Fruit fly (Drosophila melanogaster): Measurements from ENCODE around the gene Dmtn.

Dmtn gene

DNA sequence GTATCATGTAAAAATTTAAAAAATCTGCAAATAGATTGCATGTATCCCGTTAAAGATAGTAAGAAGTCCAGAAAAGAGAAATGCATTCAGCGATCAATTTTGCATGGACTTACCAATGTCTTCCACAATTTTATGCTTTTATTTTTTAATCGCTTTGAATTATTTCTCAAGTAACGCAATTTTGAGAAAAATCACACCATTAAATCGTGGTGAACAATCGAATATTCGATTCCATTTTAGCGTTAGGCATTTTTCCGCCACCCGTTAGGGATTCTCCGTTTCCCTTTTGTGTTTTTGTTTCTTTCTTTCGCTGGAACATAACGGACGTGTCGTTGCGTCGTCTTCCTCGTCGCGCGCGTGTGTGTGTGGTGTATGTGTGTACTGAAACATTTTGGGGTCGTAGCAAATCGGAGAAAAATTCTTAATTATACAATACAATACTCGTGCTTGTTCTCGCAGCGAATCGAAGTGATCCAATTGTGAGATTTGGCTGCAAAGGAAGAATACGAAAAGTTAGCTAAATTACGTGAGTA is 937 bp upstream of the Dmtn start, which contains the start of gene gpp:
gpp (plus strand) TSS at position 290 of the 533 bp plus-strand sequence.
- peak in 1 of 2 experiments; percentile 5 for TF ChIP-seq CTCF (optimal IDR thresholded peaks at IDR 0.05)
- no peak for TF ChIP-seq CG8478 (optimal IDR thresholded peaks at IDR 0.05)

- TF ChIP-seq CTCF (optimal IDR thresholded peaks at IDR 0.05) (no peak), CG8478 (optimal IDR thresholded peaks at IDR 0.05) (no peak)
These were observed 456 bp downstream of the Dmtn start for dm6 chr3R:6405239-6405638.

DNA sequence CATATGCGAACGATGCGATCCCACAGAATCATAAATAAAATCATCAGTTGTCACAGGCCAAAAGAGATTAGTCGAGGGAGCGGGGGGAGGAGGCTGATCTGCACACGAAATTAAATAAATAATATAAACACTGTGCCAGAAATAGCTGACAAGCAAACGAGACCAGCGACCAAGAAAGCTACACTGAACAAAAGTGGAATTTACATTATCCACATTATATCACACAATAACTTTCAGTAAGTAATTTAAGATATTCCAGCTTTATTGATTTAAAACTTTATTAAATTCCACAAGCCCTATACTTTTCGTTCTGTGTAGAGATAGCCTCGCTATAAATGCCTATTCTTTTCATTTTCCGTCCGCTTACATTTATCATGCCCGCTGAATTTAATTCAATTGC is 1.5 kb downstream of the Dmtn start:
- TF ChIP-seq CG8478 (optimal IDR thresholded peaks at IDR 0.05) = no peak
- TF ChIP-seq CTCF (optimal IDR thresholded peaks at IDR 0.05) = no peak

DNA sequence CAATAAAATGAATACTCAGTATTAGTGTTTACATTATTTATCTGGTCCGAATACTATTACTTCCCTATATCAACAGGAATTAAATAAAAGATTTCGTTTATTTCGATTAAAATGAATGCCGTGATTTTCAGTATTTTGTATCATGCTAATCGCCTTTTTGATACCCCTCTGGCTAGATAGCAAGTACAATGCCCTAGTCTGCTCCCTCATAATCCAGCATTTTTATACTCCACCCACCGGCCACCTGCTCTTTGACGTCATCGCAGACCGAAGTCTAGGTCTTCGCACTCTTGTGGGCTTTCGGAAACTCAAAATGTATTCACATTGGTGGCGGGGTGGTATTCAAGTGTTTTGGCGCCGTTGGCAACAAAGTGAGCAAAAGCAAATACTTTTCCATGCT is 2.0 kb downstream of the Dmtn start:
- TF ChIP-seq CTCF (optimal IDR thresholded peaks at IDR 0.05) (no peak), CG8478 (optimal IDR thresholded peaks at IDR 0.05) (no peak)

DNA sequence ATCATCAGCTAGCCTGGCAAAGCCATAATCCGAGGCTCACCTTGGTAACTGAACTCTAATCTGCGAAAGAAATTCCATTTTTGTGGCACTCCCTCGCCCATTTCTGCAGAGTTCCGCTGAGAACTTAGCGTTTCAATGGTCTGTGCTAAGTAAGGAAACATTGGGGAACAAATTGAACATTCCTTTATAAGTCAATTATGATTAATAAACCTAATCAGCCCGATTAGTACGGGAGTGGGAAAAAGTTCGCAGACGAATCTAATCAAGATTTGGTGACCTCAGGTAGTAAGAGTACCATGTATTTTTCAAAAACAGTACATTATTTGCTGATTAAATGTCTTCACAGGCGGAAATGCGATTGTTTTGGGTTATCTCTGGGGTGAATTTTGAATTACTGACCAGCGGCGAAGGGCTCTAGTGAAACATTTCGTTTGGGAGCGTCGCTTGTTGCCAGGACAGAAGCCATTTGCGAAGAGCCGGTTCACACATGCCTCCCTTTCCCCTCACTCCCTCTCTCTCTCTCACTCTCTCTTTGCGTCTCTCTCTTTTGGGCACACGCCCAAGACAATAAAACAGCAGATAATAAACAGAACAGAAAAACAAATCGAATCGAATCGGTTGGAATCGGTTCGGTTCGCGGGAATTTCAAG is 3.0 kb downstream of the Dmtn start:
- TF ChIP-seq CTCF (optimal IDR thresholded peaks at IDR 0.05) (no peak), CG8478 (optimal IDR thresholded peaks at IDR 0.05) (no peak)

- no peak for TF ChIP-seq CTCF (optimal IDR thresholded peaks at IDR 0.05)
- no peak for TF ChIP-seq CG8478 (optimal IDR thresholded peaks at IDR 0.05)
These were observed 4.2 kb downstream of the Dmtn start for dm6 chr3R:6401522-6401844.

- TF ChIP-seq CG8478 (optimal IDR thresholded peaks at IDR 0.05) (no peak), CTCF (optimal IDR thresholded peaks at IDR 0.05) (no peak)
These were observed 4.8 kb downstream of the Dmtn start for dm6 chr3R:6400710-6401521.

- TF ChIP-seq CG8478 (optimal IDR thresholded peaks at IDR 0.05) (no peak), CTCF (optimal IDR thresholded peaks at IDR 0.05) (no peak)
These were observed 5.9 kb downstream of the Dmtn start for dm6 chr3R:6399752-6400151.

DNA sequence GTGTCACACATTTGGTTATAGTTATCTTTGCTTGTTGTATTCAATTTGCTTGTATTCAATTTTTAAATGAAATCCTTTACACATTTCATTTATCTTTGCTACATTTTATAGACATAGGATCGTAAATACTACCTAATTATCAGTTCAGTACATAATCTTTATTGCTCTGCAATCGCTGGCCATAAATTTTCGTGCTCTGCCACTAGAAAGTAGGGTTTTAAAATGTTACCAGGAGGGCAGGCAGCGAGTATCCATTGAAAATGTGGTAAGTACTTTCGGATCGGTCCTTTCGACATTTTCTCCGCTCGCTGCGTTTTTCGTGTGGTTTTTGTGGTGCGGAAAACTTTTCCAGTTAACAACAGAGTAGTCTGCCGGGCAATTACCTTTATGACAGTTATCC is 6.4 kb downstream of the Dmtn start:
- no peak for TF ChIP-seq CTCF (optimal IDR thresholded peaks at IDR 0.05)
- no peak for TF ChIP-seq CG8478 (optimal IDR thresholded peaks at IDR 0.05)

dm6 chr3R:6397611-6398092 is 8.0 kb downstream of the Dmtn start:
- no peak for TF ChIP-seq CG8478 (optimal IDR thresholded peaks at IDR 0.05)
- TF ChIP-seq CTCF (optimal IDR thresholded peaks at IDR 0.05) = no peak

DNA sequence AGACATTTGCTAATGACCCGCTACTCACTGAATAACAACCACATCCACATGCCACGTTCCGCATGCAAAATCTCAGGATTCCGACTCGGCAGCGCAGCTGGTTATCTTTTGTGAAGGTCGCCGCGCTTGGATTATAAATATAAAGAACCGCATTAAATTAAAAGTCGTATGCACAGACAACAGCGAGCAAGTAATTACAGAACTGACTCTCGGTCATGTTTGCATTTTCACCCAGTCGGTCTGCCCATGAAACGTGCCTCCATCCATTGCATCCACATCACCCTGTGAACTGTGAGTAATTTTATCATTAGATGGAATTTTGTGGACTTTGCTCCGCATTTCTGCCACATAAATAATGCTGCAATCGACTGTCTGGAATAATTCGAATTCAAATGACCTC is 9.1 kb downstream of the Dmtn start:
- TF ChIP-seq CTCF (optimal IDR thresholded peaks at IDR 0.05) (no peak), CG8478 (optimal IDR thresholded peaks at IDR 0.05) (no peak)

dm6 chr3R:6395572-6396295 is 10.0 kb downstream of the Dmtn start:
- TF ChIP-seq CG8478 (optimal IDR thresholded peaks at IDR 0.05) (no peak), CTCF (optimal IDR thresholded peaks at IDR 0.05) (no peak)

DNA sequence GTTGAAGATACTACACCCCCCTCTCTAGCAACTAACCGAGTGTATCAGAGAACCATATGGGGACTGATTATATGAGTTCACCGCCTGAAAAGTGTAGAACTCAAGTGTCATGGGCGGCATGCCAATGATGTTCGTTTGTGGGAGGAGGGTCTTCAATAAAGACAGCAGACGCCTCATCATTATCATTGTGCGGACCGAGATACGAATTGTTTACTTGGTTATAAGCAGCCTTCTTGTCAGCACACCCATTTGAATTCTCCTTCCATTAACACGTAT is 11.5 kb downstream of the Dmtn start:
- no peak for TF ChIP-seq CG8478 (optimal IDR thresholded peaks at IDR 0.05)
- TF ChIP-seq CTCF (optimal IDR thresholded peaks at IDR 0.05) = no peak

DNA sequence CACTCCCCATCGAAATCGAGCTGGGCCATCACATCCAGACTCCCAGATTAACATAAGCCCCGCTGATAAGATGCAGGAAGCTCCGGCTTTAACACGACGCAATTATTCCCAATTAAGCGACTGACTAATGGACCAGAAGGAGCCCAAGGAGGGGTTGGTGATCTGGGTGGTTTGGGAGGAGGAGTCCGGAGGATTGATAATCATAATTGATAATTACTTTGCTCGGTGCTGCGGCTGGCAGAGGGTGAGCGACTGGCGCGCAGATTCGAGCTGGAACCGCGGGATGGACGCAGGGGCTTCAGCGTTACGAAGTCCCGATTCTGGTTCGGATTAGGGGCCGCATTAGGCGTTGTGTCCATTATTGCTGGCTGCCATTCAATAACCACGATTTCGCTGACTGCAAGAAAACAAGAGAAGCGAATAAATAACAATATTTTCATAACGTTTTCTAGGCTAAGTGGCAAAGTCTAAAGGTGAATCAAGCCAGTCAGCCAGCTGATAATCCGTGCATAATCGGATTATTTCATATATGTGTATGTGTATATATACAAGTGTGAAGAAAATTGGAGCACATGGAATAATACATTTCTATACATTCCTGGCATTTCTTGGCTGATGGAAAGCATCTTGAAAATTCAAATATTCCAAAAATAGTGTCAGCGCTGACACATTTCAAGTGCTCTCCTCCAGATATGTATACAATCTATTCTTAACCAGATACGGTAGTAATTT is 12.0 kb downstream of the Dmtn start:
- TF ChIP-seq CG8478 (optimal IDR thresholded peaks at IDR 0.05) (no peak), CTCF (optimal IDR thresholded peaks at IDR 0.05) (no peak)

- no peak for TF ChIP-seq CTCF (optimal IDR thresholded peaks at IDR 0.05)
- no peak for TF ChIP-seq CG8478 (optimal IDR thresholded peaks at IDR 0.05)
These were observed 17.3 kb downstream of the Dmtn start for dm6 chr3R:6388414-6388830.

Measured in S2 (cell line).